Worm (Caenorhabditis elegans): ENCODE results near the gene F59B2.14.

DNA sequence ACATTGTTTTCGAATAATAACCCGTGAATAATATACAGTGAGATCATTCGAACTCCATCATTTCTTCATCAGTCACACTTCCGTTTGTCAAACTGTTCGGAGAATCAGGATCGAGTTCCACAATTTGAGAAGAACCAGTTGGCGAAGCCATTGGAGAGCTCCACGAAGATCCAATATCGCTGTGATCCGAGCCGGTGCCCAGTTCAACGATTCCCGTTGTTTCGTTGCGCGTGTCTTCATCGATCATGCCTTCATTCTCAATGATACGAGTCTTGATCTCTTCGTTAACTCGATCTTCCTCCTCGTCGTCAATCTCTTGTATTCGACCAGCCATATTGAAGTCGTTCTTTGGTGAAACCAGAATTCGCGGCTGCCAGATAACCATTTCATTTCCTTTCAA, 29.3 kb upstream of the F59B2.14 start:
- TF ChIP-seq him-1 (tag; optimal IDR thresholded peaks at IDR 0.05) (no peak), W03F9.2 (tag; optimal IDR thresholded peaks at IDR 0.05) (no peak)
